Fruit fly (Drosophila melanogaster): ENCODE data around the gene hep.

The hep gene

DNA sequence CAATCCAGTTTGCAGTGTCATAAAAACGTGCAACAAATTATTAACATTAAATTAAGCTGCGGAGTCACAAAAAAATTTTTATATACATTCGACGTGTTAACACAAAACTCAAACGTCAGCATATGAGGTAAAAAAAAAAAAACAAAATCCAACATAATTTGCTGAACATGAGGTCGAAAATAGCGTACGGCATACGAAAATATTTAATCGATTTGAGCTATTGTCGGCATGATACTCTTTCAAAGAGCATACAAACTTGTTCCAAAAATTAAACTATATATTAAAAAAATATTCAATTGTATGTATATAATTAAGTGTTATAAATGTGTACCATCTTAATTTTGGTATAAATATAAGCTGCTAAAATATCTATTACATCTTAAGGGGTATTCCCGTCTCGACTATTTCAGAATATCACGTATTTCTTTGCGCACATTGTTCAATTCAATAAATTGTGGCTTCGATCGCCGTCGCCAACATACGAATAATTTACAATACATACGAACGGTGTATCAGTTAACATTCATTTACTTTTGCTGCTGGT lies 19.4 kb upstream of the hep start (continued):
- TF ChIP-seq ttk (GFP tag; IDR thresholded peaks at IDR 0.05), result peak; percentile 28; the same call in 1 of the 2 replicates
- TF ChIP-seq Atf-2 (GFP tag; optimal IDR thresholded peaks at IDR 0.05), result no peak
- no peak for TF ChIP-seq CG11723 (GFP tag; optimal IDR thresholded peaks at IDR 0.05)
- TF ChIP-seq Bdp1 (GFP tag; optimal IDR thresholded peaks at IDR 0.05), result no peak
- peak; percentile 42 for TF ChIP-seq CG10209 (GFP tag; optimal IDR thresholded peaks at IDR 0.05)
- peak; percentile 59; the same call in 1 of the 2 replicates for TF ChIP-seq CG14441 (GFP tag; IDR thresholded peaks at IDR 0.05)
- TF ChIP-seq H2.0 (GFP tag; IDR thresholded peaks at IDR 0.05), result peak; percentile 47
- TF ChIP-seq CG7556 (GFP tag; optimal IDR thresholded peaks at IDR 0.05), result peak; percentile 45
- peak; percentile 75 for TF ChIP-seq Rfx (GFP tag; IDR thresholded peaks at IDR 0.05)
- TF ChIP-seq Mrtf (GFP tag; IDR thresholded peaks at IDR 0.05), result no peak
- peak; percentile 47 for TF ChIP-seq CG17385 (GFP tag; optimal IDR thresholded peaks at IDR 0.05)
- no peak for TF ChIP-seq z (GFP tag; IDR thresholded peaks at IDR 0.05)
- TF ChIP-seq Med (GFP tag), result peak; percentile 29
- TF ChIP-seq PHDP (tag; optimal IDR thresholded peaks at IDR 0.05), result peak; percentile 63
- no peak for TF ChIP-seq salm (tag; optimal IDR thresholded peaks at IDR 0.05)
- TF ChIP-seq gsb-n (tag; optimal IDR thresholded peaks at IDR 0.05), result peak; percentile 19
- peak; percentile 51 for TF ChIP-seq fd3F (GFP tag; optimal IDR thresholded peaks at IDR 0.05)
- TF ChIP-seq Hr51 (GFP tag; optimal IDR thresholded peaks at IDR 0.05), result peak in 1 of 2 experiments; percentile 67
- TF ChIP-seq rib (GFP tag; IDR thresholded peaks at IDR 0.05), result no peak
- no peak for TF ChIP-seq CG5953 (GFP tag; IDR thresholded peaks at IDR 0.05)
- TF ChIP-seq Hmr (GFP tag; optimal IDR thresholded peaks at IDR 0.05), result peak; percentile 61
- peak; percentile 80 for TF ChIP-seq gem (tag; optimal IDR thresholded peaks at IDR 0.05)
- no peak for TF ChIP-seq slou (GFP tag; optimal IDR thresholded peaks at IDR 0.05)
- peak; percentile 71 for TF ChIP-seq unpg (GFP tag; optimal IDR thresholded peaks at IDR 0.05)
- 0 out of 2 replicates have a peak, but pooled peaks have one; percentile 32 for TF ChIP-seq CG11696 (GFP tag; IDR thresholded peaks at IDR 0.05)
- no peak for TF ChIP-seq CG6854 (GFP tag; optimal IDR thresholded peaks at IDR 0.05)
- peak; percentile 84 for TF ChIP-seq D19A (tag; optimal IDR thresholded peaks at IDR 0.05)
- no peak for TF ChIP-seq Six4 (GFP tag; optimal IDR thresholded peaks at IDR 0.05)
- TF ChIP-seq ase (GFP tag; IDR thresholded peaks at IDR 0.05), result 0 out of 3 replicates have a peak, but pooled peaks have one; percentile 31
- peak; percentile 57 for TF ChIP-seq CG18599 (GFP tag; optimal IDR thresholded peaks at IDR 0.05)
- TF ChIP-seq Nf-YA (GFP tag; IDR thresholded peaks at IDR 0.05), result 0 out of 2 replicates have a peak, but pooled peaks have one; percentile 28
- TF ChIP-seq sr (GFP tag; IDR thresholded peaks at IDR 0.05), result no peak
- TF ChIP-seq ems (GFP tag; optimal IDR thresholded peaks at IDR 0.05), result no peak
- TF ChIP-seq CG10979 (tag; optimal IDR thresholded peaks at IDR 0.05), result peak; percentile 18
- 0 out of 2 replicates have a peak, but pooled peaks have one; percentile 23 for TF ChIP-seq ssp (GFP tag; IDR thresholded peaks at IDR 0.05)
- peak; percentile 49 for TF ChIP-seq tap (tag; optimal IDR thresholded peaks at IDR 0.05)
- TF ChIP-seq B-H1 (GFP tag; IDR thresholded peaks at IDR 0.05), result peak; percentile 49
- peak; percentile 65 for TF ChIP-seq CoRest (tag; optimal IDR thresholded peaks at IDR 0.05)
- TF ChIP-seq CG12769 (tag; optimal IDR thresholded peaks at IDR 0.05), result peak; percentile 38
- no peak for TF ChIP-seq CG31388 (GFP tag; optimal IDR thresholded peaks at IDR 0.05)
- peak; percentile 33 for TF ChIP-seq CG17829 (tag; optimal IDR thresholded peaks at IDR 0.05)
- 0 out of 2 replicates have a peak, but pooled peaks have one; percentile 13 for TF ChIP-seq CG43689 (GFP tag; IDR thresholded peaks at IDR 0.05)
- TF ChIP-seq toy (GFP tag; IDR thresholded peaks at IDR 0.05), result no peak
- TF ChIP-seq caup (GFP tag; optimal IDR thresholded peaks at IDR 0.05; ENCODE audit: severe bottlenecking), result peak; percentile 2
- TF ChIP-seq CG31365 (tag; optimal IDR thresholded peaks at IDR 0.05), result no peak
- TF ChIP-seq lab (GFP tag; optimal IDR thresholded peaks at IDR 0.05), result peak; percentile 71
- peak; percentile 76 for TF ChIP-seq slbo (GFP tag; IDR thresholded peaks at IDR 0.05)
- TF ChIP-seq CG9932 (GFP tag; IDR thresholded peaks at IDR 0.05), result peak; percentile 62
- no peak for TF ChIP-seq her (GFP tag; optimal IDR thresholded peaks at IDR 0.05)
- peak; percentile 17 for TF ChIP-seq CG3281 (GFP tag; optimal IDR thresholded peaks at IDR 0.05)

Measured in whole organism, embryonic.